Worm (Caenorhabditis elegans): Measurements from ENCODE around the gene str-14.

The str-14 gene

DNA sequence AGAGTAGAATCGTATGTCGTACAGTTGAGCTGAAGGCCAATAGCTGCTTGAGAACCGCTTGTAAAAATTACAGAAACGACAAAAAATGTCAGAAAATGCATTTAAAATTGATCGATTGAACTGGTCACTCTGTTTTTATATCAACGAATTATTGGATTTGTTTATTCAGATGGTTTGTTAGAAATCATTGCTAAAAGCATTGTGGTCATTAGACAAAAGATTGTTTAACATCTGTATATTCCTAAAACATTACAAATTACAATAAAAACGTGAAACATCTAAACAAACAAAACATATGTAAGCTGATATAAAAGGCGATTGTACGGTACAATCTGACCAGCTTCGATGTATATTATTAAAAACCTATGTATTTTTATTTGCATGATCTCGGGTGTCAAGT lies 19.5 kb downstream of the str-14 start, which contains the start of the genes F26D2.13 and F26D2.14:
Gene F26D2.13 (minus strand): TSS at position 101 of the 400 bp plus-strand sequence.
Gene F26D2.14 (plus strand): TSS at position 346 of the 400 bp plus-strand sequence.
- TF ChIP-seq fax-1 (tag; optimal IDR thresholded peaks at IDR 0.05) = no peak
- TF ChIP-seq che-1 (tag; optimal IDR thresholded peaks at IDR 0.05) = no peak
- no peak for TF ChIP-seq rnt-1 (tag; optimal IDR thresholded peaks at IDR 0.05)
- TF ChIP-seq syd-9 (tag; optimal IDR thresholded peaks at IDR 0.05) = no peak
- TF ChIP-seq ceh-14 (tag; optimal IDR thresholded peaks at IDR 0.05) = no peak
- no peak for TF ChIP-seq ets-4 (tag; optimal IDR thresholded peaks at IDR 0.05)
- no peak for TF ChIP-seq pqm-1 (tag; optimal IDR thresholded peaks at IDR 0.05)
- TF ChIP-seq unc-42 (tag; optimal IDR thresholded peaks at IDR 0.05) = no peak
- no peak for TF ChIP-seq K02D7.2 (tag; optimal IDR thresholded peaks at IDR 0.05)
- TF ChIP-seq ceh-9 (tag; optimal IDR thresholded peaks at IDR 0.05) = no peak
- TF ChIP-seq tbx-2 (tag; optimal IDR thresholded peaks at IDR 0.05) = no peak
- no peak for TF ChIP-seq ceh-34 (tag; optimal IDR thresholded peaks at IDR 0.05)
- no peak for TF ChIP-seq pha-4 (tag; optimal IDR thresholded peaks at IDR 0.05)
- no peak for TF ChIP-seq F13H6.1 (tag; optimal IDR thresholded peaks at IDR 0.05)
- no peak for TF ChIP-seq nhr-11 (tag; optimal IDR thresholded peaks at IDR 0.05)
- TF ChIP-seq pha-2 (tag; optimal IDR thresholded peaks at IDR 0.05) = no peak
- TF ChIP-seq hlh-13 (GFP tag; optimal IDR thresholded peaks at IDR 0.05) = no peak
- no peak for TF ChIP-seq sox-2 (GFP tag; IDR thresholded peaks at IDR 0.05)
- TF ChIP-seq K09A11.1 (tag; optimal IDR thresholded peaks at IDR 0.05; ENCODE audit: insufficient read depth) = no peak
- no peak for TF ChIP-seq nfya-1 (tag; optimal IDR thresholded peaks at IDR 0.05)

DNA sequence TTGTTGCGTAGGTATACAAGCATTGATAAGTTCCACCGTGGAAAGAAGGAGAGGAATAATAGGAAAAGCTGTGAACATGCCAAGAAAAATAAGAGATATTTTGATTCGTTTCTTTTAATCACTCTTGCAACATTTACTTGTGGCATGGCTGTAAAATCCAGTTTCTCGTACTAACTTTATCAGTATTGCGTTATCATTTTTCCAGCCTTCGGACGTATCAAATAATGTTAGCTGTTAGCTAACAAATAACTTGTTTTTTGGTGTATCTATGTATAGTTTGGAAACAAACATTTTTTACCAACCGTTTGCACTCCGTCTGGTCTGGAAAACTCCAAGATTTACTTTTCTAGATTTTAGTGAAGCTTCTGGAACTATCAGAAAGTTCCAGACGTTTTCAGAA lies 21.5 kb downstream of the str-14 start, which contains the start of gene clec-234:
Gene clec-234 (minus strand): TSS at position 101 of the 400 bp plus-strand sequence.
- no peak for TF ChIP-seq nhr-11 (tag; optimal IDR thresholded peaks at IDR 0.05)
- no peak for TF ChIP-seq ceh-34 (tag; optimal IDR thresholded peaks at IDR 0.05)
- TF ChIP-seq lim-6 (tag; optimal IDR thresholded peaks at IDR 0.05) = no peak
- no peak for TF ChIP-seq ceh-45 (GFP tag; IDR thresholded peaks at IDR 0.05)
- TF ChIP-seq gmeb-2 (tag; optimal IDR thresholded peaks at IDR 0.05) = no peak
- TF ChIP-seq eyg-1 (tag; optimal IDR thresholded peaks at IDR 0.05) = no peak
- TF ChIP-seq ttx-3 (tag; optimal IDR thresholded peaks at IDR 0.05) = no peak

DNA sequence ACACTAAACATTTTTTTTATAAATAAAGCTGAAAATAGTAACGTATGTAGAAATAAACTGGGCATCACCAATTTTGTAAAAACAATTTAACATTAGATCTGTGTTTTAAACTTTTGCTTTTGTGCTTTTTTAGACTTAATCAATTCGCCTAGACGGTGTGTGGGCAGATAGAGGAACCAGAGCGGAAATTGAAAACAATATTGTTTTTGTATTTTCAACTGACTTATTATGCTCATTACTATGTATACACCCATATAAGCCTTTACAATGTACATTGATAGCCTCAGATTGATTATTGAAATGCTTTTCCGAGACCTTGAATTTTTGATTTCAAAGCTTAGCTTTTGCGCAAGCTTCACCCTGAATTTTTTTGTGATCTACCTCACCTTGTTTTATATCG lies 25.0 kb downstream of the str-14 start, which contains the start of gene str-73:
Gene str-73 (plus strand): TSS at position 301 of the 400 bp plus-strand sequence.
- TF ChIP-seq ztf-16 (tag; optimal IDR thresholded peaks at IDR 0.05) (no peak), sox-4 (tag; optimal IDR thresholded peaks at IDR 0.05) (no peak), fkh-10 (GFP tag; optimal IDR thresholded peaks at IDR 0.05) (no peak), fkh-6 (tag; optimal IDR thresholded peaks at IDR 0.05) (no peak), ahr-1 (tag; optimal IDR thresholded peaks at IDR 0.05) (no peak), unc-86 (tag; optimal IDR thresholded peaks at IDR 0.05) (no peak), npax-4 (tag; optimal IDR thresholded peaks at IDR 0.05) (no peak), hlh-30 (tag; optimal IDR thresholded peaks at IDR 0.05; ENCODE audit: insufficient read depth) (no peak), unc-55 (GFP tag; optimal IDR thresholded peaks at IDR 0.05) (no peak), sox-2 (GFP tag; IDR thresholded peaks at IDR 0.05) (no peak), ceh-19 (GFP tag; optimal IDR thresholded peaks at IDR 0.05) (no peak)

DNA sequence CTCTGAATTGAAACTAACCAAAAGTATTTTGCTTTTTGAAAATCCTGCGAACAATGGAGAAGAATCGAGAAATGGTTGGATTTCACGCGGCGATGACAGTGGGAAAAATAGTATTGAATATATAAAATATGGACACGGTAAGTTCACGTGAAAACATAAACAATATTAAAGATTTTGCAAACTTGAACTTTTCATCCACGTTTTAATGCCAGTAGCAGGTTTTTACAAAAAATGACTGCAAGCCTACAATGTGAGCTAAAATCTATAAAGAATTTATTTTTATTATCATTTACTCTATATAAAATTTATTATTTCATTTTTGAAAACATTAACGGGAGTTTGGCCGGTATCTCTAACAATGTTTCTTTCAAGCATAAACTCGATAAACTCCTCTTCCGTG lies 25.5 kb downstream of the str-14 start, which contains the start of gene F26D2.10:
Gene F26D2.10 (minus strand): TSS at position 101 of the 400 bp plus-strand sequence.
- TF ChIP-seq nfya-1 (tag; optimal IDR thresholded peaks at IDR 0.05) (no peak), nhr-232 (tag; optimal IDR thresholded peaks at IDR 0.05) (no peak), hlh-13 (GFP tag; optimal IDR thresholded peaks at IDR 0.05) (no peak), ceh-48 (tag; optimal IDR thresholded peaks at IDR 0.05) (no peak), tbx-7 (tag; optimal IDR thresholded peaks at IDR 0.05) (no peak), C08G9.2 (tag; optimal IDR thresholded peaks at IDR 0.05) (no peak), pros-1 (tag; optimal IDR thresholded peaks at IDR 0.05) (no peak), elt-2 (tag; optimal IDR thresholded peaks at IDR 0.05) (no peak), madf-2 (tag; optimal IDR thresholded peaks at IDR 0.05) (no peak), Y22D7AL.16 (tag; optimal IDR thresholded peaks at IDR 0.05) (no peak), K09A11.1 (tag; optimal IDR thresholded peaks at IDR 0.05; ENCODE audit: insufficient read depth) (no peak), sdc-2 (tag; optimal IDR thresholded peaks at IDR 0.05) (no peak), pha-2 (tag; optimal IDR thresholded peaks at IDR 0.05) (no peak), dve-1 (tag; optimal IDR thresholded peaks at IDR 0.05) (no peak), hlh-6 (tag; optimal IDR thresholded peaks at IDR 0.05) (no peak), npax-4 (tag; optimal IDR thresholded peaks at IDR 0.05) (no peak)
